Worm (Caenorhabditis elegans) whole organism, L4 larva: Measurements from ENCODE around the gene F48E8.3.
A peak's percentile ranks its signal among the peaks of the same experiment; 100 is the strongest.

Experiments
- D1046.2 ChIP-seq: fragments of 200-800 bp; sonication (Bioruptor generic); IDR thresholded peaks from 2 replicates; pipeline ENCODE4 v1.3.6; 2022; ENCODE audit warnings: missing genetic modification characterization, missing compliant biosample characterization
- T20F7.1 ChIP-seq: fragments of 200-800 bp; sonication (Bioruptor generic); optimal IDR thresholded peaks from 2 replicates; lab custom pipeline; 2018; ENCODE audit warnings: mild to moderate bottlenecking, missing genetic modification characterization, missing compliant biosample characterization
- T26A8.4 ChIP-seq: fragments of 200-800 bp; sonication (Bioruptor generic); IDR thresholded peaks from 2 replicates; pipeline ENCODE4 v1.3.6; 2022; ENCODE audit warnings: missing genetic modification characterization, missing compliant biosample characterization
- Y48G9A.11 ChIP-seq: fragments of 200-800 bp; sonication (Bioruptor generic); IDR thresholded peaks from 2 replicates; pipeline ENCODE4 v1.3.6; 2022; ENCODE audit warnings: missing genetic modification reagents, missing genetic modification characterization, missing compliant biosample characterization
- ZK337.2 ChIP-seq: fragments of 200-800 bp; sonication (Bioruptor generic); IDR thresholded peaks from 2 replicates; pipeline ENCODE4 v1.3.6; 2022; ENCODE audit warnings: missing genetic modification reagents, missing genetic modification characterization, missing compliant biosample characterization
- aly-2 ChIP-seq: sonication (generic microtip); optimal IDR thresholded peaks from 2 replicates; lab custom pipeline; 2018; ENCODE audit warnings: missing biosample characterization, missing genetic modification characterization
- ama-1 ChIP-seq: fragments of 150-350 bp; optimal IDR thresholded peaks from 2 replicates; lab custom pipeline; 2014; ENCODE audit warnings: inconsistent platforms, mixed read lengths
- arid-1 ChIP-seq: fragments of 200-800 bp; sonication (Bioruptor generic); conservative IDR thresholded peaks from 2 replicates; pipeline ENCODE4 v1.3.6; 2022; ENCODE audit warnings: missing genetic modification reagents, missing genetic modification characterization, missing compliant biosample characterization
- attf-4 ChIP-seq: sonication (generic microtip); optimal IDR thresholded peaks from 3 replicates; lab custom pipeline; 2017; ENCODE audit warnings: missing biosample characterization, missing genetic modification characterization
- ceh-20 ChIP-seq: fragments of 200-800 bp; sonication (Bioruptor generic); IDR thresholded peaks from 2 replicates; pipeline ENCODE4 v1.3.6; 2022; ENCODE audit warnings: missing genetic modification reagents, missing genetic modification characterization, missing compliant biosample characterization
- ceh-82 ChIP-seq: sonication (generic microtip); optimal IDR thresholded peaks from 2 replicates; lab custom pipeline; 2017; ENCODE audit warnings: missing biosample characterization, missing genetic modification characterization
- ces-1 ChIP-seq: fragments of 150-350 bp; sonication (generic microtip); optimal IDR thresholded peaks from 4 replicates; lab custom pipeline; 2014; ENCODE audit warnings: missing biosample characterization, missing genetic modification reagents, missing genetic modification characterization
- cey-2 ChIP-seq: sonication (generic microtip); optimal IDR thresholded peaks from 3 replicates; lab custom pipeline; 2017; ENCODE audit warnings: missing genetic modification characterization, mild to moderate bottlenecking, missing compliant biosample characterization, antibody characterized with exemption, borderline replicate concordance; ENCODE audit not compliant: insufficient read depth
- daf-12 ChIP-seq: fragments of 150-350 bp; optimal IDR thresholded peaks from 2 replicates; lab custom pipeline; 2014; ENCODE audit warnings: missing biosample characterization, missing genetic modification reagents, missing genetic modification characterization
- daf-8 ChIP-seq: fragments of 200-800 bp; sonication (Bioruptor generic); IDR thresholded peaks from 2 replicates; pipeline ENCODE4 v1.3.6; 2022; ENCODE audit warnings: missing genetic modification characterization, missing compliant biosample characterization
- dmd-6 ChIP-seq: fragments of 200-800 bp; sonication (Bioruptor generic); IDR thresholded peaks from 2 replicates; pipeline ENCODE4 v1.3.6; 2022; ENCODE audit warnings: missing genetic modification reagents, missing genetic modification characterization, missing compliant biosample characterization
- dve-1 ChIP-seq: sonication (generic microtip); optimal IDR thresholded peaks from 2 replicates; lab custom pipeline; 2017; ENCODE audit warnings: antibody characterized with exemption, mild to moderate bottlenecking, missing genetic modification characterization, missing compliant biosample characterization; ENCODE audit not compliant: insufficient read depth
- fkh-10 ChIP-seq: fragments of 150-350 bp; optimal IDR thresholded peaks from 2 replicates; lab custom pipeline; 2014; ENCODE audit warnings: missing biosample characterization, missing genetic modification reagents, missing genetic modification characterization
- gei-8 ChIP-seq: fragments of 200-800 bp; sonication (Bioruptor generic); optimal IDR thresholded peaks from 2 replicates; lab custom pipeline; 2018; ENCODE audit warnings: mild to moderate bottlenecking, missing genetic modification characterization, missing compliant biosample characterization
- hlh-11 ChIP-seq: fragments of 200-800 bp; sonication (Bioruptor generic); optimal IDR thresholded peaks from 2 replicates; lab custom pipeline; 2018; ENCODE audit warnings: mild to moderate bottlenecking, missing genetic modification characterization, missing compliant biosample characterization
- jun-1 ChIP-seq: fragments of 150-350 bp; optimal IDR thresholded peaks from 2 replicates; lab custom pipeline; 2014; ENCODE audit warnings: missing biosample characterization, missing genetic modification reagents, missing genetic modification characterization
- lim-7 ChIP-seq: fragments of 200-800 bp; sonication (Bioruptor generic); IDR thresholded peaks from 2 replicates; pipeline ENCODE4 v1.3.6; 2022; ENCODE audit warnings: missing genetic modification characterization, missing compliant biosample characterization
- lin-1 ChIP-seq: fragments of 200-800 bp; sonication (Bioruptor generic); IDR thresholded peaks from 2 replicates; pipeline ENCODE4 v1.3.6; 2022; ENCODE audit warnings: missing genetic modification reagents, missing genetic modification characterization, missing compliant biosample characterization
- lin-13 ChIP-seq: fragments of 150-350 bp; optimal IDR thresholded peaks from 2 replicates; lab custom pipeline; 2014; ENCODE audit warnings: missing biosample characterization, missing genetic modification reagents, missing genetic modification characterization
- lin-15B ChIP-seq: fragments of 150-350 bp; sonication (generic microtip); optimal IDR thresholded peaks from 3 replicates; lab custom pipeline; 2014; ENCODE audit warnings: missing biosample characterization, missing genetic modification characterization
- lin-38 ChIP-seq: fragments of 200-800 bp; sonication (Bioruptor generic); IDR thresholded peaks from 2 replicates; pipeline ENCODE4 v1.3.6; 2022; ENCODE audit warnings: missing genetic modification reagents, missing genetic modification characterization, missing compliant biosample characterization
- lsy-2 ChIP-seq, 2 experiments: fragments of 150-350 bp in 1 of 2; sonication (generic microtip) in 1 of 2; optimal IDR thresholded peaks; 2 replicates each; lab custom pipeline; 2014 to 2017; ENCODE audit warnings: missing biosample characterization in 2 of 2, missing genetic modification characterization in 2 of 2
- mdl-1 ChIP-seq, 2 experiments: fragments of 150-350 bp in 1 of 2; sonication (generic microtip) in 1 of 2; optimal IDR thresholded peaks; 2 replicates each; lab custom pipeline; 2014 to 2017; ENCODE audit warnings: missing biosample characterization in 2 of 2, missing genetic modification characterization in 2 of 2
- nhr-10 ChIP-seq: fragments of 150-350 bp; optimal IDR thresholded peaks from 2 replicates; lab custom pipeline; 2014; ENCODE audit warnings: missing biosample characterization, missing genetic modification characterization
- nhr-102 ChIP-seq: sonication (generic microtip); optimal IDR thresholded peaks from 2 replicates; lab custom pipeline; 2016; ENCODE audit warnings: mild to moderate bottlenecking, missing genetic modification characterization, moderate library complexity, missing compliant biosample characterization
- nhr-111 ChIP-seq: fragments of 200-800 bp; sonication (Bioruptor generic); optimal IDR thresholded peaks from 2 replicates; lab custom pipeline; 2018; ENCODE audit warnings: mild to moderate bottlenecking, missing genetic modification characterization, missing compliant biosample characterization
- nhr-237 ChIP-seq: sonication (generic microtip); optimal IDR thresholded peaks from 2 replicates; lab custom pipeline; 2017; ENCODE audit warnings: missing biosample characterization, missing genetic modification characterization
- nhr-28 ChIP-seq: fragments of 150-350 bp; optimal IDR thresholded peaks from 2 replicates; lab custom pipeline; 2014; ENCODE audit warnings: missing biosample characterization, missing genetic modification characterization
- nhr-42 ChIP-seq: fragments of 200-800 bp; sonication (Bioruptor generic); IDR thresholded peaks from 2 replicates; pipeline ENCODE4 v1.3.6; 2022; ENCODE audit warnings: missing genetic modification characterization, missing compliant biosample characterization
- pha-4 ChIP-seq, 2 experiments: fragments of 150-350 bp in 1 of 2; fragments of 200-800 bp in 1 of 2; sonication (Bioruptor generic) in 1 of 2; IDR thresholded peaks in 1 of 2; optimal IDR thresholded peaks in 1 of 2; 2 replicates each; pipeline versions ENCODE4 v1.3.6 to Lab custom; 2014 to 2022; ENCODE audit warnings: missing genetic modification characterization in 2 of 2, missing genetic modification reagents in 2 of 2, missing biosample characterization in 1 of 2, missing compliant biosample characterization in 1 of 2
- pqm-1 ChIP-seq: sonication (generic microtip); optimal IDR thresholded peaks from 2 replicates; lab custom pipeline; 2017; ENCODE audit warnings: missing biosample characterization, missing genetic modification characterization
- sdz-12 ChIP-seq: fragments of 200-800 bp; sonication (Bioruptor generic); optimal IDR thresholded peaks from 2 replicates; lab custom pipeline; 2018; ENCODE audit warnings: mild to moderate bottlenecking, missing genetic modification characterization, missing compliant biosample characterization
- set-16 ChIP-seq: fragments of 200-800 bp; sonication (Bioruptor generic); IDR thresholded peaks from 2 replicates; pipeline ENCODE4 v1.3.6; 2022; ENCODE audit warnings: missing genetic modification reagents, missing genetic modification characterization, missing compliant biosample characterization
- unc-39 ChIP-seq: sonication (generic microtip); optimal IDR thresholded peaks from 2 replicates; lab custom pipeline; 2017; ENCODE audit warnings: missing biosample characterization, missing genetic modification characterization
- unc-62 ChIP-seq, 3 experiments: fragments of 150-350 bp in 1 of 3; sonication (generic microtip); optimal IDR thresholded peaks in 2 of 3; peaks in 1 of 3; 1 replicate in 1 of 3; 2 replicates in 2 of 3; lab custom pipeline; 2014 to 2017; ENCODE audit warnings: missing biosample characterization in 3 of 3, missing genetic modification characterization in 3 of 3, missing genetic modification reagents in 3 of 3, missing genotype in 1 of 3
- zip-11 ChIP-seq: fragments of 200-800 bp; sonication (Bioruptor generic); IDR thresholded peaks from 2 replicates; pipeline ENCODE4 v1.3.6; 2022; ENCODE audit warnings: missing genetic modification characterization, missing compliant biosample characterization
- ztf-11 ChIP-seq: fragments of 150-350 bp; optimal IDR thresholded peaks from 2 replicates; lab custom pipeline; 2014; ENCODE audit warnings: missing biosample characterization, missing genetic modification characterization

The F48E8.3 gene

ce11 chrIII:5427096-5427495 is 34.1 kb upstream of the F48E8.3 start:
- TF ChIP-seq nhr-111 (GFP tag; lab: Kevin White, UChicago) (no peak), dmd-6 (GFP tag; lab: Robert Waterston, UW) (peak; percentile 68), ZK337.2 (GFP tag; lab: Robert Waterston, UW) (no peak), ceh-20 (no peak), T20F7.1 (GFP tag; lab: Kevin White, UChicago) (peak; percentile 13), nhr-237 (no peak), arid-1 (no peak), daf-12 (tag; lab: Kevin White, UChicago) (no peak)

ce11 chrIII:5436306-5436705 is 24.9 kb upstream of the F48E8.3 start:
- TF ChIP-seq unc-62 (GFP tag; optimal IDR thresholded peaks at IDR 0.05 in 1 of 2; lab: Kevin White, UChicago) (peak in 1 of 2 experiments; percentile 37), unc-62 (tag; optimal IDR thresholded peaks at IDR 0.05; lab: Kevin White, UChicago) (no peak), T26A8.4 (GFP tag; lab: Robert Waterston, UW) (no peak)

- TF ChIP-seq nhr-28 = peak; percentile 19
- TF ChIP-seq lin-15B = no peak
- TF ChIP-seq hlh-11 (tag; lab: Kevin White, UChicago) = peak; percentile 58
- TF ChIP-seq ZK337.2 (GFP tag; lab: Robert Waterston, UW) = no peak
- TF ChIP-seq mdl-1 (tag; optimal IDR thresholded peaks at IDR 0.05; lab: Kevin White, UChicago) = no peak
- TF ChIP-seq lsy-2 (tag; optimal IDR thresholded peaks at IDR 0.05; lab: Kevin White, UChicago) = no peak
- TF ChIP-seq attf-4 = no peak
- no peak for TF ChIP-seq cey-2 (tag; lab: Kevin White, UChicago)
- TF ChIP-seq nhr-102 (tag; lab: Kevin White, UChicago) = no peak
- TF ChIP-seq pqm-1 (tag; lab: Kevin White, UChicago) = peak; percentile 31
- no peak for TF ChIP-seq ceh-82 (tag; lab: Kevin White, UChicago)
- no peak for TF ChIP-seq daf-8 (GFP tag; lab: Robert Waterston, UW)
- no peak for TF ChIP-seq jun-1 (tag; lab: Kevin White, UChicago)
- peak; percentile 55 for TF ChIP-seq dmd-6 (GFP tag; lab: Robert Waterston, UW)
- no peak for TF ChIP-seq aly-2 (tag; lab: Kevin White, UChicago)
- TF ChIP-seq, all 104 proteins: peak for 4
Observed at ce11 chrIII:5438064-5438463, 23.1 kb upstream of the F48E8.3 start.

- TF ChIP-seq lin-38 (GFP tag; lab: Robert Waterston, UW) (0 out of 2 replicates have a peak, but pooled peaks have one; percentile 16), fkh-10 (no peak)
Observed at ce11 chrIII:5440540-5440939, 20.6 kb upstream of the F48E8.3 start, which contains the start of gene W03A5.6. Gene W03A5.6 (minus strand): TSS chrIII:5440640.

ce11 chrIII:5442711-5443253 is 18.4 kb upstream of the F48E8.3 start, which contains the start of the genes T24G10.2 and disl-2:
Gene T24G10.2 (minus strand): TSS chrIII:5442761.
Gene disl-2 (plus strand): TSS chrIII:5443167.
- TF ChIP-seq nhr-10 = no peak
- TF ChIP-seq D1046.2 (GFP tag; lab: Robert Waterston, UW) = no peak
- TF ChIP-seq ztf-11 = no peak
- TF ChIP-seq dmd-6 (GFP tag; lab: Robert Waterston, UW) = peak; percentile 14; the same call in 1 of the 2 replicates
- TF ChIP-seq ceh-82 (tag; lab: Kevin White, UChicago) = no peak
- no peak for TF ChIP-seq daf-12 (tag; lab: Kevin White, UChicago)
- no peak for TF ChIP-seq lim-7
- no peak for TF ChIP-seq unc-39 (tag; lab: Kevin White, UChicago)
- no peak for TF ChIP-seq ZK337.2 (GFP tag; lab: Robert Waterston, UW)
- peak; percentile 29 for TF ChIP-seq lin-13 (GFP tag; lab: Kevin White, UChicago)
- no peak for TF ChIP-seq T26A8.4 (GFP tag; lab: Robert Waterston, UW)
- peak; percentile 43 for TF ChIP-seq dve-1 (tag; lab: Kevin White, UChicago)
- no peak for TF ChIP-seq ces-1 (GFP tag; lab: Kevin White, UChicago)
- TF ChIP-seq sdz-12 = no peak
- TF ChIP-seq nhr-42 (GFP tag; lab: Robert Waterston, UW) = no peak
- no peak for TF ChIP-seq set-16 (GFP tag; lab: Robert Waterston, UW)
- TF ChIP-seq lin-1 (GFP tag; lab: Robert Waterston, UW) = no peak
- TF ChIP-seq pha-4 (GFP tag; IDR thresholded peaks at IDR 0.05; lab: Robert Waterston, UW) = no peak
- peak; percentile 68 for TF ChIP-seq pha-4 (tag; optimal IDR thresholded peaks at IDR 0.05; lab: Kevin White, UChicago)
- TF ChIP-seq nhr-28 = peak; percentile 19
- no peak for TF ChIP-seq zip-11 (GFP tag; lab: Robert Waterston, UW)
- peak; percentile 46 for TF ChIP-seq ama-1 (lab: Kevin White, UChicago)
- TF ChIP-seq Y48G9A.11 (GFP tag; lab: Robert Waterston, UW) = no peak
- no peak for TF ChIP-seq gei-8
- no peak for TF ChIP-seq daf-8 (GFP tag; lab: Robert Waterston, UW)
